Fruit fly (Drosophila melanogaster) whole organism, embryonic: ENCODE data around the gene Nepl18.

Source experiments
- Ada2b ChIP-seq: fragments of 200-800 bp; sonication (Bioruptor generic); IDR thresholded peaks from 2 replicates; pipeline ENCODE4 v1.3.6; 2022; ENCODE audit warnings: missing biosample characterization, missing genetic modification characterization
- Awh ChIP-seq: fragments of 200-800 bp; sonication (Bioruptor generic); IDR thresholded peaks from 2 replicates; pipeline ENCODE4, ENCODE4 v1.3.6; 2022; ENCODE audit warnings: missing biosample characterization, missing genetic modification characterization
- BEAF-32 ChIP-seq: fragments of 200-800 bp; sonication (Bioruptor generic); optimal IDR thresholded peaks from 3 replicates; lab custom pipeline; 2017; ENCODE audit warnings: missing biosample characterization, missing genetic modification characterization, mild to moderate bottlenecking, moderate library complexity, missing genetic modification reagents
- CG1024 ChIP-seq: fragments of 200-800 bp; sonication (Bioruptor generic); IDR thresholded peaks from 2 replicates; pipeline ENCODE4 v1.3.6; 2022; ENCODE audit warnings: missing biosample characterization, missing genetic modification characterization
- CG10543 ChIP-seq: fragments of 200-800 bp; sonication (Bioruptor generic); optimal IDR thresholded peaks from 3 replicates; lab custom pipeline; 2017; ENCODE audit warnings: missing biosample characterization, mild to moderate bottlenecking, missing genetic modification characterization, moderate library complexity
- CG12219 ChIP-seq: fragments of 200-800 bp; sonication (Bioruptor generic); optimal IDR thresholded peaks from 3 replicates; lab custom pipeline; 2018; ENCODE audit warnings: missing biosample characterization, mild to moderate bottlenecking, missing genetic modification characterization
- CG13287 ChIP-seq: fragments of 200-800 bp; sonication (Bioruptor generic); IDR thresholded peaks from 2 replicates; pipeline ENCODE4 v1.3.6; 2022; ENCODE audit warnings: missing biosample characterization, missing genetic modification characterization; ENCODE audit not compliant: partially characterized antibody
- CG16813 ChIP-seq: fragments of 200-800 bp; sonication (Bioruptor generic); IDR thresholded peaks from 3 replicates; pipeline ENCODE4 v1.3.6; 2022; ENCODE audit warnings: missing biosample characterization, missing genetic modification characterization; ENCODE audit not compliant: partially characterized antibody
- CG2678 ChIP-seq: fragments of 200-800 bp; sonication (Bioruptor generic); optimal IDR thresholded peaks from 3 replicates; lab custom pipeline; 2019; ENCODE audit warnings: missing biosample characterization, mild to moderate bottlenecking, missing genetic modification characterization, moderate library complexity
- CG34376 ChIP-seq: fragments of 200-800 bp; sonication (Bioruptor generic); optimal IDR thresholded peaks from 2 replicates; lab custom pipeline; 2018; ENCODE audit warnings: missing biosample characterization, mild to moderate bottlenecking, missing genetic modification characterization
- CG3726 ChIP-seq: fragments of 200-800 bp; sonication (Bioruptor generic); IDR thresholded peaks from 3 replicates; pipeline ENCODE4, ENCODE4 v1.3.6; 2022; ENCODE audit warnings: missing biosample characterization, missing genetic modification characterization
- CG6854 ChIP-seq: fragments of 200-800 bp; sonication (Bioruptor generic); optimal IDR thresholded peaks from 3 replicates; lab custom pipeline; 2017; ENCODE audit warnings: missing biosample characterization, mild to moderate bottlenecking, missing genetic modification characterization
- CG7372 ChIP-seq: fragments of 200-800 bp; sonication (Bioruptor generic); IDR thresholded peaks from 2 replicates; pipeline ENCODE4 v1.3.6; 2022; ENCODE audit warnings: missing biosample characterization, missing genetic modification characterization
- CG7745 ChIP-seq: fragments of 200-800 bp; sonication (Bioruptor generic); optimal IDR thresholded peaks from 2 replicates; lab custom pipeline; 2018; ENCODE audit warnings: missing biosample characterization, mild to moderate bottlenecking, missing genetic modification characterization, moderate library complexity
- CG8765 ChIP-seq: fragments of 200-800 bp; sonication (Bioruptor generic); IDR thresholded peaks from 2 replicates; pipeline ENCODE4 v1.3.6; 2022; ENCODE audit warnings: missing biosample characterization, missing genetic modification characterization
- CrebB ChIP-seq: fragments of 200-800 bp; sonication (Bioruptor generic); optimal IDR thresholded peaks from 3 replicates; lab custom pipeline; 2018; ENCODE audit warnings: missing biosample characterization, mild to moderate bottlenecking, missing genetic modification characterization
- Dek ChIP-seq: fragments of 200-800 bp; sonication (Bioruptor generic); optimal IDR thresholded peaks from 3 replicates; lab custom pipeline; 2019; ENCODE audit warnings: missing biosample characterization, mild to moderate bottlenecking, missing genetic modification characterization, moderate library complexity
- Dll ChIP-seq: fragments of 200-800 bp; sonication (Bioruptor generic); IDR thresholded peaks from 4 replicates; pipeline ENCODE4 v1.3.6; 2022; ENCODE audit warnings: missing biosample characterization, missing genetic modification characterization; ENCODE audit not compliant: partially characterized antibody
- Drgx ChIP-seq: fragments of 200-800 bp; sonication (Bioruptor generic); IDR thresholded peaks from 2 replicates; pipeline ENCODE4 v1.3.6; 2022; ENCODE audit warnings: missing biosample characterization, missing genetic modification characterization
- HLHmδ ChIP-seq: fragments of 200-800 bp; sonication (Bioruptor generic); optimal IDR thresholded peaks from 2 replicates; lab custom pipeline; 2018; ENCODE audit warnings: missing biosample characterization, mild to moderate bottlenecking, missing genetic modification characterization, moderate library complexity
- Kr ChIP-seq: fragments of 200-800 bp; sonication (Bioruptor generic); optimal IDR thresholded peaks from 2 replicates; lab custom pipeline; 2017; ENCODE audit warnings: missing biosample characterization, mild to moderate bottlenecking, missing genetic modification characterization
- MTF-1 ChIP-seq: fragments of 200-800 bp; sonication (Bioruptor generic); optimal IDR thresholded peaks from 2 replicates; lab custom pipeline; 2018; ENCODE audit warnings: missing biosample characterization, mild to moderate bottlenecking, missing genetic modification characterization, borderline replicate concordance
- Med ChIP-seq: fragments of 200-800 bp; sonication (Bioruptor generic); peaks from one replicate; lab custom pipeline; 2016; ENCODE audit warnings: missing biosample characterization, missing genetic modification characterization, mild to moderate bottlenecking, inconsistent platforms, moderate library complexity
- Myb ChIP-seq: fragments of 200-800 bp; sonication (Bioruptor generic); optimal IDR thresholded peaks from 2 replicates; lab custom pipeline; 2016; ENCODE audit warnings: missing biosample characterization, missing genetic modification characterization
- NC2β ChIP-seq: fragments of 200-800 bp; sonication (Bioruptor generic); optimal IDR thresholded peaks from 2 replicates; lab custom pipeline; 2016; ENCODE audit warnings: missing biosample characterization, missing genetic modification characterization
- NFAT ChIP-seq: fragments of 200-800 bp; sonication (Bioruptor generic); IDR thresholded peaks from 2 replicates; pipeline ENCODE4 v1.3.6; 2022; ENCODE audit warnings: missing biosample characterization, missing genetic modification characterization
- Opbp ChIP-seq: fragments of 200-800 bp; sonication (Bioruptor generic); IDR thresholded peaks from 3 replicates; pipeline ENCODE4 v1.3.6; 2022; ENCODE audit warnings: missing biosample characterization, missing genetic modification characterization; ENCODE audit not compliant: partially characterized antibody
- Spps ChIP-seq: fragments of 200-800 bp; sonication (Bioruptor generic); optimal IDR thresholded peaks from 2 replicates; lab custom pipeline; 2018; ENCODE audit warnings: missing biosample characterization, mild to moderate bottlenecking, missing genetic modification characterization
- Trl ChIP-seq, 3 experiments: fragments of >200 bp in 2 of 3; fragments of 200-800 bp in 1 of 3; sonication (Bioruptor generic) in 1 of 3; optimal IDR thresholded peaks; 2 replicates in 1 of 3; 3 replicates in 2 of 3; lab custom pipeline; 2016 to 2017; ENCODE audit warnings: missing biosample characterization in 1 of 3, missing genetic modification characterization in 1 of 3
- Usf ChIP-seq: fragments of 200-800 bp; sonication (Bioruptor generic); optimal IDR thresholded peaks from 2 replicates; lab custom pipeline; 2017; ENCODE audit warnings: missing genotype, missing biosample characterization, missing genetic modification characterization
- bbx ChIP-seq: fragments of 200-800 bp; sonication (Bioruptor generic); IDR thresholded peaks from 2 replicates; pipeline ENCODE4 v1.3.6; 2022; ENCODE audit warnings: missing biosample characterization, missing genetic modification characterization; ENCODE audit not compliant: partially characterized antibody
- bcd ChIP-seq: fragments of 200-800 bp; sonication (Bioruptor generic); optimal IDR thresholded peaks from 2 replicates; lab custom pipeline; 2017; ENCODE audit warnings: missing biosample characterization, mild to moderate bottlenecking, missing genetic modification characterization
- gcm ChIP-seq: fragments of 200-800 bp; sonication (Bioruptor generic); optimal IDR thresholded peaks from 2 replicates; lab custom pipeline; 2019; ENCODE audit warnings: missing biosample characterization, mild to moderate bottlenecking, missing genetic modification characterization, moderate library complexity
- her ChIP-seq: fragments of 200-800 bp; sonication (Bioruptor generic); optimal IDR thresholded peaks from 2 replicates; lab custom pipeline; 2016; ENCODE audit warnings: missing biosample characterization, missing genetic modification characterization
- kni ChIP-seq: fragments of 200-800 bp; sonication (Bioruptor generic); optimal IDR thresholded peaks from 3 replicates; lab custom pipeline; 2017; ENCODE audit warnings: mild to moderate bottlenecking, missing biosample characterization, missing genetic modification reagents, missing genetic modification characterization
- knrl ChIP-seq: fragments of 200-800 bp; sonication (Bioruptor generic); IDR thresholded peaks from 3 replicates; pipeline ENCODE4 v1.3.6; 2022; ENCODE audit warnings: missing biosample characterization, missing genetic modification characterization; ENCODE audit not compliant: partially characterized antibody
- lilli ChIP-seq: fragments of 200-800 bp; sonication (Bioruptor generic); optimal IDR thresholded peaks from 3 replicates; lab custom pipeline; 2016; ENCODE audit warnings: missing biosample characterization, missing genetic modification characterization
- pfk ChIP-seq: fragments of 200-800 bp; sonication (Bioruptor generic); optimal IDR thresholded peaks from 2 replicates; lab custom pipeline; 2018; ENCODE audit warnings: missing biosample characterization, mild to moderate bottlenecking, missing genetic modification characterization, moderate library complexity
- shn ChIP-seq: fragments of 200-800 bp; sonication (Bioruptor generic); optimal IDR thresholded peaks from 3 replicates; lab custom pipeline; 2016; ENCODE audit warnings: missing biosample characterization, missing genetic modification characterization
- sna ChIP-seq: fragments of 200-800 bp; sonication (Bioruptor generic); IDR thresholded peaks from 2 replicates; pipeline ENCODE4 v1.3.6; 2022; ENCODE audit warnings: missing biosample characterization, missing genetic modification characterization; ENCODE audit not compliant: partially characterized antibody
- sr ChIP-seq: fragments of 200-800 bp; sonication (Bioruptor generic); IDR thresholded peaks from 3 replicates; pipeline ENCODE4 v1.3.6; 2022; ENCODE audit warnings: missing biosample characterization, missing genetic modification characterization
- stc ChIP-seq: fragments of 200-800 bp; sonication (Bioruptor generic); IDR thresholded peaks from 2 replicates; pipeline ENCODE4 v1.3.6; 2022; ENCODE audit warnings: missing biosample characterization, missing genetic modification characterization
- trem ChIP-seq: fragments of 200-800 bp; optimal IDR thresholded peaks from 3 replicates; lab custom pipeline; 2019; ENCODE audit warnings: missing biosample characterization, mild to moderate bottlenecking, missing genetic modification characterization, moderate library complexity
- tx ChIP-seq: fragments of 200-800 bp; sonication (Bioruptor generic); optimal IDR thresholded peaks from 2 replicates; lab custom pipeline; 2016; ENCODE audit warnings: missing biosample characterization, missing genetic modification characterization
- vvl ChIP-seq: fragments of 200-800 bp; sonication (Bioruptor generic); IDR thresholded peaks from 2 replicates; pipeline ENCODE4 v1.3.6; 2022; ENCODE audit warnings: missing biosample characterization, missing genetic modification characterization
- wek ChIP-seq: fragments of 200-800 bp; sonication (Bioruptor generic); optimal IDR thresholded peaks from 3 replicates; lab custom pipeline; 2018; ENCODE audit warnings: missing biosample characterization, mild to moderate bottlenecking, missing genetic modification characterization, moderate library complexity

Nepl18 gene

DNA sequence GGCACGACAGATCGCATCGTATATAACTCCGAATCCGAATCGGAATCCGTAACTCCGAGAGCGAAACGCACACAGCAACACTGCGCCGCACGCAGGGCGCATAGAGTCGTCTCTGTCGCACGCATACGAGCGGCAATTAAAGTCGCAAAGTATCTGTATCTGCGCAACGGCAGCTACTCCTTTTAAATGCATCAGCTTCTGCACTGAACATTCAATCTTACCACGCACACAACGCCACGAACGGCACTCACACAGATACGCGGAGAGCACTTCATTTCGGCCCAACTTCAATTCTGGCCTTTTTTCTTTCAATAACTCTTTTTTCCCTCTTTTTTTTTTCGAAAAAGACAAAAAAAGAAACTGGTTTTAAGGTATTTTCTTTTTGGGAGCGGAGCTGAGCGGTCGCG lies 17.2 kb upstream of the Nepl18 start (continued):
- no peak for TF ChIP-seq Spps (tag; lab: Kevin White, UChicago)
- no peak for TF ChIP-seq pfk (GFP tag; lab: Kevin White, UChicago)
- TF ChIP-seq bbx (GFP tag; lab: Robert Waterston, UW): 0 out of 2 replicates have a peak, but pooled peaks have one; percentile 10

DNA sequence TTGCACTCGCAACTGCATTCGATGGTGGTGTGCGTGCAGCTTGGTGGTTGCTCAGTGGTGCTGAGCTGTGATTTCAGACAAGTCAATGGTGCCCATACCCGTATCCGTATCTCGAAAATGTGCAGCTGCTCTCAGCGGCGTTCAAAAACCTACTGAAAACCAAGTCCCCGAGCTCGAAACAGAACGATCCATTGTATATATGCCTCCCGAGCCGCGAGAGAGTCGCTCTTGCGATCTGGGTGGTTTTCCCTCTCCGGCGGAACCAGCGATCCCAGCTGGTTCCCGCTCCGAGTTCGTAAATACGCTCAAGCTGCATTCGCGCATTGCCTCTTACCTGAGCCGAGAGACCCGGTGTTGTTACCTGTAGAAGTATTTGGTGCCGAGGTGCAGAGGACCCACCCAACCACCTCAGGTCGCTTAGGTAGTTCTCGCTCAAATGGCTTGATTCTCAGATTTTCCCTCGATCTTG lies 16.3 kb upstream of the Nepl18 start, which contains the start of gene Inx3:
Inx3 (minus strand) TSS at position 440 of the 469 bp plus-strand sequence.
- TF ChIP-seq MTF-1 (peak; percentile 22), Trl (optimal IDR thresholded peaks at IDR 0.05; lab: Kevin White, UChicago) (peak; percentile 71 to 91), Trl (GFP tag; optimal IDR thresholded peaks at IDR 0.05; lab: Kevin White, UChicago) (no peak), her (GFP tag; lab: Kevin White, UChicago) (peak; percentile 37), CG7745 (tag; lab: Kevin White, UChicago) (no peak), sna (GFP tag; lab: Robert Waterston, UW) (0 out of 2 replicates have a peak, but pooled peaks have one; percentile 30), Usf (GFP tag; lab: Kevin White, UChicago) (no peak), CrebB (peak; percentile 13), gcm (GFP tag; lab: Kevin White, UChicago) (peak; percentile 60), knrl (0 out of 3 replicates have a peak, but pooled peaks have one; percentile 35), CG10543 (GFP tag; lab: Kevin White, UChicago) (peak; percentile 38), shn (GFP tag; lab: Kevin White, UChicago) (no peak), tx (no peak), NC2β (GFP tag; lab: Kevin White, UChicago) (peak; percentile 2), wek (GFP tag; lab: Kevin White, UChicago) (peak; percentile 4), HLHmδ (GFP tag; lab: Kevin White, UChicago) (peak; percentile 72), CG13287 (GFP tag; lab: Robert Waterston, UW) (peak; percentile 44), sr (0 out of 3 replicates have a peak, but pooled peaks have one; percentile 42), Ada2b (GFP tag; lab: Robert Waterston, UW) (no peak), CG16813 (GFP tag; lab: Robert Waterston, UW) (peak; percentile 30; the same call in 1 of the 3 replicates), trem (tag; lab: Kevin White, UChicago) (no peak), vvl (GFP tag; lab: Robert Waterston, UW) (0 out of 2 replicates have a peak, but pooled peaks have one; percentile 26), NFAT (GFP tag; lab: Robert Waterston, UW) (peak; percentile 19; the same call in 1 of the 2 replicates), Dll (GFP tag; lab: Robert Waterston, UW) (no peak), CG6854 (GFP tag; lab: Kevin White, UChicago) (peak; percentile 7), CG12219 (GFP tag; lab: Kevin White, UChicago) (peak; percentile 12), CG3726 (no peak), Drgx (0 out of 2 replicates have a peak, but pooled peaks have one; percentile 26), CG8765 (GFP tag; lab: Robert Waterston, UW) (0 out of 2 replicates have a peak, but pooled peaks have one; percentile 17), Opbp (GFP tag; lab: Robert Waterston, UW) (peak; percentile 44; the same call in 1 of the 3 replicates), BEAF-32 (GFP tag; lab: Kevin White, UChicago) (no peak), Myb (no peak), Med (peak; percentile 82), Dek (tag; lab: Kevin White, UChicago) (no peak), stc (no peak), Awh (GFP tag; lab: Robert Waterston, UW) (no peak), CG2678 (tag; lab: Kevin White, UChicago) (peak; percentile 7), CG7372 (GFP tag; lab: Robert Waterston, UW) (no peak), Kr (peak; percentile 71), CG34376 (GFP tag; lab: Kevin White, UChicago) (peak; percentile 17), kni (peak; percentile 72), bcd (no peak), lilli (GFP tag; lab: Kevin White, UChicago) (no peak), CG1024 (GFP tag; lab: Robert Waterston, UW) (0 out of 2 replicates have a peak, but pooled peaks have one; percentile 28)
